Worm (Caenorhabditis elegans): Measurements from ENCODE around the gene Y110A2AL.7.

Gene Y110A2AL.7

DNA sequence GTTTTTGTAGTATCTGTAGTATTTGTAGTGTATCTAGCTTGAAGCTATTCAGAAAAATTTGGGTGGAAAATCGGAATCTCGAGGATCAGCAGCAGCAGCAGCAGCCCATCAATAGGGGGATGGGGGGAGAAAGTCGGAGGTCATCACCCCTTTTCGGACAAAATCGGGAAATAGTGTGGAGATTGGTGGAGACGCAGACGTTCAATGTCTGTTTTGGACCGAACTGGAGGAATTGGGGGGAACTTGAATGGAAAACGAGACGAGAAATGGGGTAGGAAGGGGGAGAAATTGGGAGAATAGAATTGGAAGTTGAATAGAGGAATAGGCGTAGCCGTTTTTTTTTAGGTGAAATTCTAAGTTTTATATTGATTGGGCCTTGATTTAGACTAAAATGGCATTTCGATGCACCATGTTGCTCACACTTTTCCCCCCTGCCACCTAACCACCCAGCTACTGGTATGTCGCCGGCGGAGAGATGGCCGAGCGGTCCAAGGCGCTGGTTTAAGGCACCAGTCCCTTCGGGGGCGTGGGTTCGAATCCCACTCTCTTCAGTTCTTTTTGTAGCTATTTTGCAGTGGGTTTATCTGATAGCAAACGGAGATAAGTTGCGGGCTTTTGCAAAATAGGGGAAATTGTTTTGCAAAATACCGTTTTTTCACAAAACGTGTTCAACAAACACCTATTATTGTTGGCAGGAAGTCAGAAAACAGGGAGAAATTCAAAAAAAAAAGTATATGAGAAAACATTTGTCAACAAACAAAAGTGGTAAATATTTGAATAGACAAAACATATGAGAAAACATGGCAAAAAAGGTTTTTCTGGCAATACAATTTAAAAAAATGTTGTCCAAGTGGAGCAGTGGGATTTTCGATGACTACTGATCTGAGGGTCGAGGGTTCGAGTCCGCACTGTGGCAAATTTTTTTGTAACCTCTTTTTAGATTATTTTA lies 17.2 kb upstream of the Y110A2AL.7 start (continued):
- TF ChIP-seq ZK337.2 (GFP tag; IDR thresholded peaks at IDR 0.05) (no peak), unc-130 (GFP tag; optimal IDR thresholded peaks at IDR 0.05) (no peak), dpl-1 (GFP tag; optimal IDR thresholded peaks at IDR 0.05) (no peak), F37D6.2 (tag; optimal IDR thresholded peaks at IDR 0.05) (no peak), daf-19 (GFP tag; conservative IDR thresholded peaks at IDR 0.05) (no peak), spr-1 (tag; optimal IDR thresholded peaks at IDR 0.05) (no peak), nhr-25 (tag; optimal IDR thresholded peaks at IDR 0.05; ENCODE audit: borderline replicate concordance, insufficient read depth) (no peak), pqm-1 (tag; optimal IDR thresholded peaks at IDR 0.05) (no peak), fkh-10 (GFP tag; optimal IDR thresholded peaks at IDR 0.05) (no peak), nhr-111 (GFP tag; optimal IDR thresholded peaks at IDR 0.05) (peak; percentile 3), ceh-44 (GFP tag; IDR thresholded peaks at IDR 0.05) (no peak), tag-97 (GFP tag; IDR thresholded peaks at IDR 0.05) (no peak), jun-1 (tag; optimal IDR thresholded peaks at IDR 0.05) (no peak), nhr-28 (tag; optimal IDR thresholded peaks at IDR 0.05) (peak; percentile 29), mdl-1 (tag; optimal IDR thresholded peaks at IDR 0.05) (no peak), nhr-11 (tag; optimal IDR thresholded peaks at IDR 0.05) (no peak), hmg-1.1 (GFP tag; IDR thresholded peaks at IDR 0.05) (no peak), R02D3.7 (tag; optimal IDR thresholded peaks at IDR 0.05) (no peak), Y5F2A.4 (GFP tag; optimal IDR thresholded peaks at IDR 0.05) (no peak), ztf-7 (tag; optimal IDR thresholded peaks at IDR 0.05) (no peak), vab-7 (GFP tag; IDR thresholded peaks at IDR 0.05) (peak; percentile 65), Y75B8A.6 (GFP tag; IDR thresholded peaks at IDR 0.05) (no peak), nhr-76 (tag; optimal IDR thresholded peaks at IDR 0.05) (no peak), dmd-8 (GFP tag; IDR thresholded peaks at IDR 0.05) (peak; percentile 79; the same call in 1 of the 2 replicates), gei-8 (GFP tag; optimal IDR thresholded peaks at IDR 0.05) (peak; percentile 31), mxl-2 (GFP tag; conservative IDR thresholded peaks at IDR 0.05) (no peak), mdt-29 (GFP tag; IDR thresholded peaks at IDR 0.05) (peak; percentile 25; the same call in 1 of the 2 replicates), egl-27 (tag; optimal IDR thresholded peaks at IDR 0.05) (no peak), ZK546.5 (tag; optimal IDR thresholded peaks at IDR 0.05) (no peak), unc-39 (tag; optimal IDR thresholded peaks at IDR 0.05) (no peak), egl-43 (GFP tag; IDR thresholded peaks at IDR 0.05) (peak; percentile 90), lsy-2 (tag; optimal IDR thresholded peaks at IDR 0.05) (no peak), hlh-11 (tag; optimal IDR thresholded peaks at IDR 0.05) (peak; percentile 1), attf-4 (tag; optimal IDR thresholded peaks at IDR 0.05) (no peak), mes-2 (tag; optimal IDR thresholded peaks at IDR 0.05; ENCODE audit: poor library complexity, severe bottlenecking) (peak; percentile 5), ceh-32 (tag; optimal IDR thresholded peaks at IDR 0.05; ENCODE audit: poor library complexity) (no peak), lir-3 (tag; optimal IDR thresholded peaks at IDR 0.05) (no peak), zfp-2 (tag; optimal IDR thresholded peaks at IDR 0.05) (no peak), dmd-6 (GFP tag; IDR thresholded peaks at IDR 0.05) (peak; percentile 31), arid-1 (GFP tag; conservative IDR thresholded peaks at IDR 0.05) (peak; percentile 67), aha-1 (tag) (no peak), daf-8 (GFP tag; IDR thresholded peaks at IDR 0.05) (no peak), zag-1 (tag; optimal IDR thresholded peaks at IDR 0.05) (no peak), cey-2 (tag; optimal IDR thresholded peaks at IDR 0.05; ENCODE audit: borderline replicate concordance, insufficient read depth) (no peak), lin-15B (tag; optimal IDR thresholded peaks at IDR 0.05) (no peak), daf-12 (tag; optimal IDR thresholded peaks at IDR 0.05) (no peak), ceh-28 (tag; optimal IDR thresholded peaks at IDR 0.05) (no peak), nhr-102 (tag; optimal IDR thresholded peaks at IDR 0.05) (peak; percentile 36), set-16 (GFP tag; IDR thresholded peaks at IDR 0.05) (peak; percentile 54), ama-1 (optimal IDR thresholded peaks at IDR 0.05) (no peak)
